Worm (Caenorhabditis elegans): Measurements from ENCODE around the gene cex-2.

- TF ChIP-seq W03F9.2 (tag; optimal IDR thresholded peaks at IDR 0.05) (peak; percentile 4), him-1 (tag; optimal IDR thresholded peaks at IDR 0.05) (no peak)
These were observed 22.3 kb upstream of the cex-2 start, which contains the start of the genes cec-3 and T09A5.15 for ce11 chrII:7857485-7858010.

Data from whole organism, L4/young adult.